Worm (Caenorhabditis elegans) whole organism, early embryonic: ENCODE data around the gene D1086.18.

Experiments used
- B0310.2 ChIP-seq: sonication (generic microtip); optimal IDR thresholded peaks from 2 replicates; lab custom pipeline; 2016; ENCODE audit warnings: mild to moderate bottlenecking, missing genetic modification characterization, missing compliant biosample characterization
- F13C5.2 ChIP-seq: sonication (generic microtip); optimal IDR thresholded peaks from 2 replicates; lab custom pipeline; 2017; ENCODE audit warnings: mild to moderate bottlenecking, missing genetic modification characterization, inconsistent platforms, missing compliant biosample characterization
- aly-1 ChIP-seq: sonication (generic microtip); optimal IDR thresholded peaks from 2 replicates; lab custom pipeline; 2016; ENCODE audit warnings: missing genetic modification characterization, missing compliant biosample characterization
- ama-1 ChIP-seq: fragments of 150-350 bp; optimal IDR thresholded peaks from 2 replicates; lab custom pipeline; 2014
- ceh-36 ChIP-seq: sonication (generic microtip); optimal IDR thresholded peaks from 2 replicates; lab custom pipeline; 2016; ENCODE audit warnings: missing genetic modification characterization, inconsistent platforms, missing compliant biosample characterization
- flt-1 ChIP-seq: fragments of 200-800 bp; sonication (Bioruptor generic); IDR thresholded peaks from 2 replicates; pipeline ENCODE4 v1.3.6; 2022; ENCODE audit warnings: missing genetic modification characterization, missing compliant biosample characterization
- hmbx-1 ChIP-seq: sonication (generic microtip); optimal IDR thresholded peaks from 2 replicates; lab custom pipeline; 2016; ENCODE audit warnings: mild to moderate bottlenecking, missing genetic modification characterization, missing compliant biosample characterization
- hmg-4 ChIP-seq: fragments of 200-800 bp; sonication (Bioruptor generic); optimal IDR thresholded peaks from 2 replicates; lab custom pipeline; 2018; ENCODE audit warnings: mild to moderate bottlenecking, missing genetic modification characterization, missing compliant biosample characterization
- scrt-1 ChIP-seq: fragments of 200-800 bp; sonication (Bioruptor generic); IDR thresholded peaks from 2 replicates; pipeline ENCODE4 v1.3.6; 2022; ENCODE audit warnings: missing genetic modification characterization, missing compliant biosample characterization
- tbx-11 ChIP-seq: fragments of 200-800 bp; sonication (Bioruptor generic); IDR thresholded peaks from 2 replicates; pipeline ENCODE4 v1.3.6; 2022; ENCODE audit warnings: missing genetic modification characterization, missing compliant biosample characterization
- tbx-37 ChIP-seq: fragments of 200-800 bp; sonication (Bioruptor generic); conservative IDR thresholded peaks from 2 replicates; pipeline ENCODE4 v1.3.6; 2022; ENCODE audit warnings: missing genetic modification reagents, missing genetic modification characterization, missing compliant biosample characterization
- tra-4 ChIP-seq: sonication (generic microtip); optimal IDR thresholded peaks from 2 replicates; lab custom pipeline; 2017; ENCODE audit warnings: missing genetic modification characterization, missing compliant biosample characterization

DNA sequence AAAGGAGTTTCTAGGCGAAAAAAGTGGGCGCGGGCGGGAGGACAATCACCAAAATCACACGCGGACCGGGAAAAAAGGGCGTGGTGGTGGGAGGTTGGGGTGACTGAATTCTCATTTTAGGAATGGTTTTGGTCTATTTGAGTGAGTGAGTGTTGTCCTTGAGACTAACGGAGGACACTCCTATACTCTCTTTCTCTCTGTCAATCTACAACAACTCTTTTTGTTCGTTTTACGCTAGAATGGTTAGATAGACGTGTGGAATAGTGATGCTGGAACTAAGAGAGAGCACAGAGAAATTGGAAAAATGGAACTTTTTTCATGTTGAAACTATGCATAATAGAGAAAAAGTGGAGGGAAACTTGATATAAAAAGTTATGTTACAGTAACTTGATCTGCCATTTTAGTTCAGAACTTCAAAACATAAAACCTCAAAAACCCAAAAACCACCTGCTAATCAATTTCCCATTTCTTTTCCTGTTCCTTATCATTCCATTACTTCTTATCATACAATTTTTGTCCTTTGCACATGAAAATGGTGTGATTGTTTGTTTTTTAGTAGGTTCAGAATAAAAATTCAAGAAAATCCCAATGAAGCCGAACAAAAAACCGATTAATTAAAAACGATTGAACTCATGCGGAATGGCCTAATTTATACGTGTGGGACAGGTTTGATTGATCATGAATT is 49.2 kb downstream of the D1086.18 start:
- TF ChIP-seq ama-1 (lab: Kevin White, UChicago) (no peak), flt-1 (GFP tag; lab: Robert Waterston, UW) (no peak), tra-4 (no peak), tbx-11 (GFP tag; lab: Robert Waterston, UW) (no peak), hmbx-1 (tag; lab: Kevin White, UChicago) (no peak), B0310.2 (no peak), ceh-36 (tag; lab: Kevin White, UChicago) (no peak), scrt-1 (no peak), hmg-4 (GFP tag; lab: Kevin White, UChicago) (no peak), F13C5.2 (tag; lab: Kevin White, UChicago) (no peak), tbx-37 (GFP tag; lab: Robert Waterston, UW) (no peak), aly-1 (no peak)
